Fruit fly (Drosophila melanogaster) whole organism, embryonic: ENCODE data around the gene Lmpt.
A peak's percentile ranks its signal among the peaks of the same experiment; 100 is the strongest.

Experiments
- ATbp ChIP-seq: fragments of 200-800 bp; sonication (Bioruptor generic); optimal IDR thresholded peaks from 2 replicates; lab custom pipeline; 2017; ENCODE audit warnings: missing biosample characterization, mild to moderate bottlenecking, missing genetic modification characterization, missing genetic modification reagents
- Antp ChIP-seq: fragments of 200-800 bp; sonication (Bioruptor generic); optimal IDR thresholded peaks from 3 replicates; lab custom pipeline; 2016; ENCODE audit warnings: missing biosample characterization, missing genetic modification characterization
- CG1024 ChIP-seq: fragments of 200-800 bp; sonication (Bioruptor generic); IDR thresholded peaks from 2 replicates; pipeline ENCODE4 v1.3.6; 2022; ENCODE audit warnings: missing biosample characterization, missing genetic modification characterization
- CG10431 ChIP-seq: fragments of 200-800 bp; sonication (Bioruptor generic); optimal IDR thresholded peaks from 3 replicates; lab custom pipeline; 2018; ENCODE audit warnings: missing biosample characterization, mild to moderate bottlenecking, missing genetic modification characterization
- CG11456 ChIP-seq: fragments of 200-800 bp; sonication (Bioruptor generic); IDR thresholded peaks from 3 replicates; pipeline ENCODE4 v1.3.6; 2022; ENCODE audit warnings: missing biosample characterization, missing genetic modification characterization
- CG11504 ChIP-seq: fragments of 200-800 bp; sonication (Bioruptor generic); optimal IDR thresholded peaks from 3 replicates; lab custom pipeline; 2019; ENCODE audit warnings: missing biosample characterization, mild to moderate bottlenecking, missing genetic modification characterization, moderate library complexity
- CG12769 ChIP-seq: fragments of 200-800 bp; sonication (Bioruptor generic); optimal IDR thresholded peaks from 2 replicates; lab custom pipeline; 2019; ENCODE audit warnings: missing biosample characterization, mild to moderate bottlenecking, missing genetic modification characterization, moderate library complexity
- CG13296 ChIP-seq: fragments of 200-800 bp; sonication (Bioruptor generic); optimal IDR thresholded peaks from 3 replicates; lab custom pipeline; 2018; ENCODE audit warnings: missing biosample characterization, mild to moderate bottlenecking, missing genetic modification characterization
- CG15011 ChIP-seq: fragments of 200-800 bp; sonication (Bioruptor generic); optimal IDR thresholded peaks from 3 replicates; lab custom pipeline; 2018; ENCODE audit warnings: missing biosample characterization, mild to moderate bottlenecking, missing genetic modification characterization
- CG1529 ChIP-seq: fragments of 200-800 bp; sonication (Bioruptor generic); optimal IDR thresholded peaks from 3 replicates; lab custom pipeline; 2018; ENCODE audit warnings: missing biosample characterization, missing genetic modification characterization
- CG17359 ChIP-seq: fragments of 200-800 bp; sonication (Bioruptor generic); optimal IDR thresholded peaks from 3 replicates; lab custom pipeline; 2018; ENCODE audit warnings: missing biosample characterization, mild to moderate bottlenecking, missing genetic modification characterization, moderate library complexity
- CG17361 ChIP-seq: fragments of 200-800 bp; sonication (Bioruptor generic); IDR thresholded peaks from 3 replicates; pipeline ENCODE4 v1.3.6; 2022; ENCODE audit warnings: missing biosample characterization, missing genetic modification characterization
- CG17385 ChIP-seq: fragments of 200-800 bp; sonication (Bioruptor generic); optimal IDR thresholded peaks from 3 replicates; lab custom pipeline; 2018; ENCODE audit warnings: missing biosample characterization, mild to moderate bottlenecking, missing genetic modification characterization
- CG17612 ChIP-seq: fragments of 200-800 bp; sonication (Bioruptor generic); IDR thresholded peaks from 2 replicates; pipeline ENCODE4 v1.3.6; 2022; ENCODE audit warnings: missing biosample characterization, missing genetic modification characterization
- CG17802 ChIP-seq: fragments of 200-800 bp; sonication (Bioruptor generic); optimal IDR thresholded peaks from 2 replicates; lab custom pipeline; 2018; ENCODE audit warnings: missing biosample characterization, mild to moderate bottlenecking, missing genetic modification characterization, moderate library complexity
- CG2129 ChIP-seq: fragments of 200-800 bp; sonication (Bioruptor generic); IDR thresholded peaks from 2 replicates; pipeline ENCODE4 v1.3.6; 2022; ENCODE audit warnings: missing biosample characterization, missing genetic modification characterization; ENCODE audit not compliant: partially characterized antibody
- CG31224 ChIP-seq: fragments of 200-800 bp; sonication (Bioruptor generic); IDR thresholded peaks from 2 replicates; pipeline ENCODE4 v1.3.6; 2022; ENCODE audit warnings: missing biosample characterization, missing genetic modification characterization
- CG32532 ChIP-seq: fragments of 200-800 bp; sonication (Bioruptor generic); IDR thresholded peaks from 2 replicates; pipeline ENCODE4 v1.3.6; 2022; ENCODE audit warnings: missing biosample characterization, missing genetic modification characterization
- CG33557 ChIP-seq: fragments of 200-800 bp; sonication (Bioruptor generic); optimal IDR thresholded peaks from 2 replicates; lab custom pipeline; 2019; ENCODE audit warnings: missing biosample characterization, mild to moderate bottlenecking, missing genetic modification characterization, moderate library complexity
- CG34422 ChIP-seq: fragments of 200-800 bp; sonication (Bioruptor generic); IDR thresholded peaks from 3 replicates; pipeline ENCODE4 v1.3.6; 2022; ENCODE audit warnings: missing biosample characterization, missing genetic modification characterization
- CG3838 ChIP-seq: fragments of 200-800 bp; sonication (Bioruptor generic); optimal IDR thresholded peaks from 3 replicates; lab custom pipeline; 2016; ENCODE audit warnings: missing biosample characterization, missing genetic modification characterization
- CG4360 ChIP-seq: fragments of 200-800 bp; sonication (Bioruptor generic); IDR thresholded peaks from 2 replicates; pipeline ENCODE4 v1.3.6; 2022; ENCODE audit warnings: missing biosample characterization, missing genetic modification characterization
- CG5245 ChIP-seq: fragments of 200-800 bp; sonication (Bioruptor generic); optimal IDR thresholded peaks from 3 replicates; lab custom pipeline; 2016; ENCODE audit warnings: missing biosample characterization, missing genetic modification characterization
- CG6272 ChIP-seq: fragments of 200-800 bp; sonication (Bioruptor generic); IDR thresholded peaks from 2 replicates; pipeline ENCODE4 v1.3.6; 2022; ENCODE audit warnings: missing biosample characterization, missing genetic modification characterization
- CG6689 ChIP-seq: fragments of 200-800 bp; sonication (Bioruptor generic); IDR thresholded peaks from 2 replicates; pipeline ENCODE4 v1.3.6; 2022; ENCODE audit warnings: missing biosample characterization, missing genetic modification characterization
- CG7372 ChIP-seq: fragments of 200-800 bp; sonication (Bioruptor generic); IDR thresholded peaks from 2 replicates; pipeline ENCODE4 v1.3.6; 2022; ENCODE audit warnings: missing biosample characterization, missing genetic modification characterization
- CG7839 ChIP-seq: fragments of 200-800 bp; sonication (Bioruptor generic); optimal IDR thresholded peaks from 3 replicates; lab custom pipeline; 2018; ENCODE audit warnings: missing biosample characterization, mild to moderate bottlenecking, missing genetic modification characterization, moderate library complexity
- CG8281 ChIP-seq: fragments of 200-800 bp; sonication (Bioruptor generic); optimal IDR thresholded peaks from 2 replicates; lab custom pipeline; 2018; ENCODE audit warnings: missing biosample characterization, mild to moderate bottlenecking, missing genetic modification characterization, moderate library complexity
- CG8359 ChIP-seq: fragments of 200-800 bp; sonication (Bioruptor generic); optimal IDR thresholded peaks from 2 replicates; lab custom pipeline; 2017; ENCODE audit warnings: missing biosample characterization, mild to moderate bottlenecking, missing genetic modification characterization, borderline replicate concordance
- CG8478 ChIP-seq: fragments of >200 bp; optimal IDR thresholded peaks from 2 replicates; lab custom pipeline; 2018
- CoRest ChIP-seq: fragments of 200-800 bp; sonication (Bioruptor generic); optimal IDR thresholded peaks from 3 replicates; lab custom pipeline; 2018; ENCODE audit warnings: missing biosample characterization, mild to moderate bottlenecking, missing genetic modification characterization, moderate library complexity
- HHEX ChIP-seq: fragments of 200-800 bp; sonication (Bioruptor generic); optimal IDR thresholded peaks from 3 replicates; lab custom pipeline; 2017; ENCODE audit warnings: missing biosample characterization, mild to moderate bottlenecking, missing genetic modification characterization, missing genetic modification reagents
- HLH4C ChIP-seq: fragments of 200-800 bp; sonication (Bioruptor generic); IDR thresholded peaks from 3 replicates; pipeline ENCODE4 v1.3.6; 2022; ENCODE audit warnings: missing biosample characterization, missing genetic modification characterization; ENCODE audit not compliant: partially characterized antibody
- HLHmδ ChIP-seq: fragments of 200-800 bp; sonication (Bioruptor generic); optimal IDR thresholded peaks from 2 replicates; lab custom pipeline; 2018; ENCODE audit warnings: missing biosample characterization, mild to moderate bottlenecking, missing genetic modification characterization, moderate library complexity
- Hmr ChIP-seq: fragments of 200-800 bp; sonication (Bioruptor generic); optimal IDR thresholded peaks from 3 replicates; lab custom pipeline; 2017; ENCODE audit warnings: mild to moderate bottlenecking, missing biosample characterization, missing genetic modification reagents, missing genetic modification characterization
- Hr39 ChIP-seq: fragments of >200 bp; optimal IDR thresholded peaks from 2 replicates; lab custom pipeline; 2017
- Med ChIP-seq: fragments of 200-800 bp; sonication (Bioruptor generic); peaks from one replicate; lab custom pipeline; 2016; ENCODE audit warnings: missing biosample characterization, missing genetic modification characterization, mild to moderate bottlenecking, inconsistent platforms, moderate library complexity
- Rx ChIP-seq: fragments of 200-800 bp; sonication (Bioruptor generic); IDR thresholded peaks from 2 replicates; pipeline ENCODE4 v1.3.6; 2022; ENCODE audit warnings: missing biosample characterization, missing genetic modification characterization
- Spps ChIP-seq: fragments of 200-800 bp; sonication (Bioruptor generic); optimal IDR thresholded peaks from 2 replicates; lab custom pipeline; 2018; ENCODE audit warnings: missing biosample characterization, mild to moderate bottlenecking, missing genetic modification characterization
- bowl ChIP-seq: fragments of 200-800 bp; sonication (Bioruptor generic); IDR thresholded peaks from 2 replicates; pipeline ENCODE4 v1.3.6; 2022; ENCODE audit warnings: missing biosample characterization, missing genetic modification characterization
- chif ChIP-seq, 2 experiments: fragments of 200-800 bp; sonication (Bioruptor generic); optimal IDR thresholded peaks; 3 replicates each; lab custom pipeline; 2016; ENCODE audit warnings: missing biosample characterization in 2 of 2, missing genetic modification characterization in 2 of 2
- corto ChIP-seq: fragments of 200-800 bp; sonication (Bioruptor generic); optimal IDR thresholded peaks from 2 replicates; lab custom pipeline; 2016; ENCODE audit warnings: missing biosample characterization, mild to moderate bottlenecking, missing genetic modification characterization, moderate library complexity
- crc ChIP-seq: fragments of 200-800 bp; sonication (Bioruptor generic); optimal IDR thresholded peaks from 2 replicates; lab custom pipeline; 2016; ENCODE audit warnings: missing biosample characterization, missing genetic modification characterization
- cwo ChIP-seq: fragments of 200-800 bp; sonication (Bioruptor generic); optimal IDR thresholded peaks from 3 replicates; lab custom pipeline; 2017; ENCODE audit warnings: missing biosample characterization, missing genetic modification characterization, mild to moderate bottlenecking, moderate library complexity, missing genetic modification reagents
- fd102C ChIP-seq: fragments of 200-800 bp; sonication (Bioruptor generic); optimal IDR thresholded peaks from 2 replicates; lab custom pipeline; 2018; ENCODE audit warnings: missing biosample characterization, mild to moderate bottlenecking, missing genetic modification characterization, moderate library complexity
- lbe ChIP-seq: fragments of 200-800 bp; sonication (Bioruptor generic); optimal IDR thresholded peaks from 2 replicates; lab custom pipeline; 2016; ENCODE audit warnings: missing biosample characterization, mild to moderate bottlenecking, missing genetic modification characterization
- pnt ChIP-seq: fragments of 200-800 bp; sonication (Bioruptor generic); optimal IDR thresholded peaks from 3 replicates; lab custom pipeline; 2016; ENCODE audit warnings: missing biosample characterization, missing genetic modification characterization
- pzg ChIP-seq: fragments of 200-800 bp; sonication (Bioruptor generic); optimal IDR thresholded peaks from 3 replicates; lab custom pipeline; 2018; ENCODE audit warnings: missing biosample characterization, mild to moderate bottlenecking, missing genetic modification characterization, moderate library complexity
- ranshi ChIP-seq: fragments of 200-800 bp; sonication (Bioruptor generic); IDR thresholded peaks from 2 replicates; pipeline ENCODE4 v1.3.6; 2022; ENCODE audit warnings: missing biosample characterization, missing genetic modification characterization
- slbo ChIP-seq: fragments of 200-800 bp; sonication (Bioruptor generic); IDR thresholded peaks from 2 replicates; pipeline ENCODE4 v1.3.6; 2022; ENCODE audit warnings: missing biosample characterization, missing genetic modification characterization
- tio ChIP-seq: fragments of 200-800 bp; sonication (Bioruptor generic); optimal IDR thresholded peaks from 2 replicates; lab custom pipeline; 2017; ENCODE audit warnings: missing biosample characterization, missing genetic modification characterization, inconsistent platforms
- twi ChIP-seq: fragments of 200-800 bp; optimal IDR thresholded peaks from 2 replicates; lab custom pipeline; 2019; ENCODE audit warnings: missing biosample characterization, mild to moderate bottlenecking, missing genetic modification characterization, moderate library complexity

The Lmpt gene

dm6 chr3L:16870723-16871137 lies 5.6 kb downstream of the Lmpt start (continued):
- TF ChIP-seq CG8478, result no peak
- TF ChIP-seq chif (GFP tag; optimal IDR thresholded peaks at IDR 0.05; lab: Kevin White, UChicago), result no peak
- no peak for TF ChIP-seq CG2129 (GFP tag; lab: Robert Waterston, UW)
- TF ChIP-seq pzg (GFP tag; lab: Kevin White, UChicago), result no peak
- peak; percentile 34 for TF ChIP-seq CG17359
- TF ChIP-seq CG17612 (GFP tag; lab: Robert Waterston, UW), result no peak
- TF ChIP-seq CG7372 (GFP tag; lab: Robert Waterston, UW), result no peak
- no peak for TF ChIP-seq Antp (GFP tag; lab: Kevin White, UChicago)
- TF ChIP-seq cwo (GFP tag; lab: Kevin White, UChicago), result peak; percentile 18
- TF ChIP-seq ranshi (GFP tag; lab: Robert Waterston, UW), result no peak
- no peak for TF ChIP-seq HLH4C
- no peak for TF ChIP-seq CG5245 (GFP tag; lab: Kevin White, UChicago)
- no peak for TF ChIP-seq twi (tag; lab: Kevin White, UChicago)
- peak; percentile 17 for TF ChIP-seq Hmr
- no peak for TF ChIP-seq crc (GFP tag; lab: Kevin White, UChicago)
- TF ChIP-seq lbe (GFP tag; lab: Kevin White, UChicago), result no peak
- TF ChIP-seq CG15011, result no peak
- TF ChIP-seq tio (GFP tag; lab: Kevin White, UChicago), result no peak
- TF ChIP-seq HHEX (GFP tag; lab: Kevin White, UChicago), result peak; percentile 56
- TF ChIP-seq Spps (tag; lab: Kevin White, UChicago), result no peak
- TF ChIP-seq CG6689 (GFP tag; lab: Robert Waterston, UW), result 0 out of 2 replicates have a peak, but pooled peaks have one; percentile 15
- TF ChIP-seq CG13296 (GFP tag; lab: Kevin White, UChicago), result no peak
- TF ChIP-seq CG7839 (tag; lab: Kevin White, UChicago), result peak; percentile 50
- TF ChIP-seq CG4360 (GFP tag; lab: Robert Waterston, UW), result no peak
- no peak for TF ChIP-seq CG33557
- no peak for TF ChIP-seq fd102C (GFP tag; lab: Kevin White, UChicago)
- no peak for TF ChIP-seq CG6272 (GFP tag; lab: Robert Waterston, UW)
- TF ChIP-seq corto, result no peak
- no peak for TF ChIP-seq CG11456
- no peak for TF ChIP-seq CG8359 (GFP tag; lab: Kevin White, UChicago)
- TF ChIP-seq bowl (GFP tag; lab: Robert Waterston, UW), result no peak
- TF ChIP-seq CG11504 (tag; lab: Kevin White, UChicago), result peak; percentile 72
- no peak for TF ChIP-seq CG10431 (GFP tag; lab: Kevin White, UChicago)
- TF ChIP-seq ATbp, result peak; percentile 42
- no peak for TF ChIP-seq CG3838
- TF ChIP-seq CG12769 (tag; lab: Kevin White, UChicago), result no peak
- no peak for TF ChIP-seq CG17385 (GFP tag; lab: Kevin White, UChicago)
- no peak for TF ChIP-seq CG1529 (GFP tag; lab: Kevin White, UChicago)
- no peak for TF ChIP-seq HLHmδ
- no peak for TF ChIP-seq CG34422
- no peak for TF ChIP-seq CG17802 (tag; lab: Kevin White, UChicago)
- no peak for TF ChIP-seq CG1024 (GFP tag; lab: Robert Waterston, UW)
- no peak for TF ChIP-seq pnt
- no peak for TF ChIP-seq CG8281 (tag; lab: Kevin White, UChicago)
- no peak for TF ChIP-seq slbo (GFP tag; lab: Robert Waterston, UW)
- TF ChIP-seq CoRest (tag; lab: Kevin White, UChicago), result peak; percentile 35
- no peak for TF ChIP-seq Hr39 (lab: Kevin White, UChicago)
- TF ChIP-seq CG17361 (GFP tag; lab: Robert Waterston, UW), result peak; percentile 47; the same call in 2 of the 3 replicates
- TF ChIP-seq CG32532 (GFP tag; lab: Robert Waterston, UW), result no peak
- TF ChIP-seq Med (GFP tag; lab: Kevin White, UChicago), result peak; percentile 52
- TF ChIP-seq Rx, result no peak
- TF ChIP-seq CG31224 (GFP tag; lab: Robert Waterston, UW), result no peak
